Worm (Caenorhabditis elegans) whole organism, young adult: ENCODE data around the gene rab-7.

Source experiments
- T07F8.4 ChIP-seq: sonication (generic microtip); optimal IDR thresholded peaks from 2 replicates; lab custom pipeline; 2016; ENCODE audit warnings: mild to moderate bottlenecking, missing genetic modification characterization, moderate library complexity, missing compliant biosample characterization
- Y95B8A.8 ChIP-seq: fragments of 200-800 bp; sonication (Bioruptor generic); IDR thresholded peaks from 2 replicates; pipeline ENCODE4 v1.3.6; 2022; ENCODE audit warnings: missing genetic modification reagents, missing genetic modification characterization, missing compliant biosample characterization
- atf-7 ChIP-seq: sonication (generic microtip); optimal IDR thresholded peaks from 2 replicates; lab custom pipeline; 2017; ENCODE audit warnings: mild to moderate bottlenecking, missing genetic modification characterization, missing compliant biosample characterization
- lag-1 ChIP-seq: fragments of 200-800 bp; sonication (Bioruptor generic); IDR thresholded peaks from 2 replicates; pipeline ENCODE4 v1.3.6; 2022; ENCODE audit warnings: missing genetic modification reagents, missing genetic modification characterization, missing compliant biosample characterization
- madf-10 ChIP-seq: sonication (generic microtip); optimal IDR thresholded peaks from 2 replicates; lab custom pipeline; 2016; ENCODE audit warnings: mild to moderate bottlenecking, missing genetic modification characterization, missing compliant biosample characterization
- madf-3 ChIP-seq: fragments of 200-800 bp; sonication (Bioruptor generic); IDR thresholded peaks from 2 replicates; pipeline ENCODE4 v1.3.6; 2022; ENCODE audit warnings: missing genetic modification reagents, missing genetic modification characterization, missing compliant biosample characterization
- pbrm-1 ChIP-seq: fragments of 200-800 bp; sonication (Bioruptor generic); IDR thresholded peaks from 2 replicates; pipeline ENCODE4 v1.3.6; 2022; ENCODE audit warnings: missing genetic modification reagents, missing genetic modification characterization, missing compliant biosample characterization
- sea-2 ChIP-seq: fragments of 200-800 bp; sonication (Bioruptor generic); IDR thresholded peaks from 2 replicates; pipeline ENCODE4 v1.3.6; 2022; ENCODE audit warnings: missing genetic modification characterization, missing compliant biosample characterization
- somi-1 ChIP-seq: fragments of 200-800 bp; sonication (Bioruptor generic); optimal IDR thresholded peaks from 2 replicates; lab custom pipeline; 2018; ENCODE audit warnings: mild to moderate bottlenecking, missing genetic modification characterization, missing compliant biosample characterization

- TF ChIP-seq pbrm-1 (no peak), somi-1 (no peak), T07F8.4 (tag; lab: Kevin White, UChicago) (no peak), atf-7 (tag; lab: Kevin White, UChicago) (no peak), madf-10 (tag; lab: Kevin White, UChicago) (no peak), lag-1 (no peak), Y95B8A.8 (GFP tag; lab: Robert Waterston, UW) (no peak), sea-2 (no peak), madf-3 (GFP tag; lab: Robert Waterston, UW) (no peak)
Observed at ce11 chrII:11954208-11954607, 12.5 kb downstream of the rab-7 start, which contains the start of gene W03C9.6.
